Worm (Caenorhabditis elegans): ENCODE data around the gene gplb-1.

gplb-1 gene

ce11 chrV:8460800-8461199, 10.2 kb downstream of the gplb-1 start:
- no peak for TF ChIP-seq sem-2 (GFP tag; optimal IDR thresholded peaks at IDR 0.05)
- TF ChIP-seq snpc-4 (tag; optimal IDR thresholded peaks at IDR 0.05): no peak
- no peak for TF ChIP-seq flh-1 (GFP tag; optimal IDR thresholded peaks at IDR 0.05)
- TF ChIP-seq ces-1 (GFP tag; optimal IDR thresholded peaks at IDR 0.05): peak; percentile 52
- no peak for TF ChIP-seq nhr-28 (tag; optimal IDR thresholded peaks at IDR 0.05)
- no peak for TF ChIP-seq mep-1 (tag; optimal IDR thresholded peaks at IDR 0.05)
- no peak for TF ChIP-seq ztf-11 (tag; optimal IDR thresholded peaks at IDR 0.05)
- TF ChIP-seq M03D4.4 (tag; optimal IDR thresholded peaks at IDR 0.05): no peak

ce11 chrV:8460306-8460705, 10.7 kb downstream of the gplb-1 start, which contains the start of gene T23B12.6:
Gene T23B12.6 (minus strand): TSS chrV:8460419.
- TF ChIP-seq nhr-28 (tag; optimal IDR thresholded peaks at IDR 0.05) (no peak), hlh-1 (tag; optimal IDR thresholded peaks at IDR 0.05) (no peak), bed-3 (GFP tag; optimal IDR thresholded peaks at IDR 0.05) (no peak), blmp-1 (tag; optimal IDR thresholded peaks at IDR 0.05) (no peak), unc-62 (GFP tag; optimal IDR thresholded peaks at IDR 0.05) (no peak), nhr-237 (tag; optimal IDR thresholded peaks at IDR 0.05) (no peak), nhr-12 (tag; optimal IDR thresholded peaks at IDR 0.05) (no peak), ham-2 (GFP tag; optimal IDR thresholded peaks at IDR 0.05) (no peak), lin-32 (GFP tag; optimal IDR thresholded peaks at IDR 0.05) (no peak), ceh-43 (GFP tag; optimal IDR thresholded peaks at IDR 0.05) (no peak), unc-39 (tag; optimal IDR thresholded peaks at IDR 0.05) (no peak)

DNA sequence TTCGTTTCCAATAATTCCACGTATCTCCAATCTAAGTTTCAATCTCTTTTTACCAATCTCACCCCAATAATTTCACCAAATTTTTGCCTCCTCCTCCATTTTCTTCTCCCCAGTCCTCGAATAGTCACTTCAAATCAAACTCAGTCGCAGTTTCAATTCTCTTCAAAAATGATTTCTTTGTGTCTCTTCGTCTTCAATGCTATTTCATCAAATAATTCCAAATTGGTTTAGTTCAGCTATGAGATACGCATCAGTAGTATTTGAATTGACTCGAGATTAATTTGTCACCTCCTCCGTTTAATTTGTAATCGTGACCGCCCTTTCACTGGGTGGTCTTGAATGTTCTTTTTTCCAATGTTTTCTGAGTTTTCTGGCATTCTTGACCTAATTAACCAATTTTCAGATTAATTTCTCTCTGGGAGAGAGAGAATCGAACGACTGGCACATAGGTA, 16.0 kb downstream of the gplb-1 start, which contains the start of gene T23B12.11:
Gene T23B12.11 (plus strand): TSS at position 402 of the 452 bp plus-strand sequence.
- TF ChIP-seq ztf-11 (tag; optimal IDR thresholded peaks at IDR 0.05): no peak

- no peak for TF ChIP-seq nhr-28 (tag; optimal IDR thresholded peaks at IDR 0.05)
- TF ChIP-seq nhr-12 (tag; optimal IDR thresholded peaks at IDR 0.05): no peak
- TF ChIP-seq zip-8 (tag; optimal IDR thresholded peaks at IDR 0.05): no peak
- TF ChIP-seq cnd-1 (tag; optimal IDR thresholded peaks at IDR 0.05): no peak
- TF ChIP-seq sptf-1 (tag; optimal IDR thresholded peaks at IDR 0.05): no peak
- no peak for TF ChIP-seq elt-3 (tag; optimal IDR thresholded peaks at IDR 0.05)
- no peak for TF ChIP-seq lin-13 (tag; optimal IDR thresholded peaks at IDR 0.05)
- TF ChIP-seq ceh-43 (GFP tag; optimal IDR thresholded peaks at IDR 0.05): no peak
- TF ChIP-seq lsy-2 (tag; optimal IDR thresholded peaks at IDR 0.05): no peak
- no peak for TF ChIP-seq bed-3 (GFP tag; optimal IDR thresholded peaks at IDR 0.05)
- no peak for TF ChIP-seq pha-4 (tag; optimal IDR thresholded peaks at IDR 0.05)
These were observed 20.4 kb downstream of the gplb-1 start for ce11 chrV:8450690-8451089.

- TF ChIP-seq sptf-1 (tag; optimal IDR thresholded peaks at IDR 0.05): no peak
- TF ChIP-seq mab-5 (tag; optimal IDR thresholded peaks at IDR 0.05): no peak
- TF ChIP-seq tbx-8 (GFP tag; optimal IDR thresholded peaks at IDR 0.05): no peak
- no peak for TF ChIP-seq snpc-4 (tag; optimal IDR thresholded peaks at IDR 0.05)
- TF ChIP-seq bed-3 (GFP tag; optimal IDR thresholded peaks at IDR 0.05): no peak
- TF ChIP-seq nhr-12 (tag; optimal IDR thresholded peaks at IDR 0.05): no peak
These were observed 21.8 kb downstream of the gplb-1 start for ce11 chrV:8449241-8449640.

ce11 chrV:8447928-8448327, 23.1 kb downstream of the gplb-1 start, which contains the start of gene T23B12.5:
Gene T23B12.5 (minus strand): TSS chrV:8448028.
- no peak for TF ChIP-seq drap-1 (GFP tag; optimal IDR thresholded peaks at IDR 0.05)
- no peak for TF ChIP-seq unc-120 (tag; optimal IDR thresholded peaks at IDR 0.05; ENCODE audit: poor library complexity, severe bottlenecking)
- TF ChIP-seq ceh-83 (GFP tag; optimal IDR thresholded peaks at IDR 0.05): no peak
- TF ChIP-seq unc-39 (tag; optimal IDR thresholded peaks at IDR 0.05): no peak
- TF ChIP-seq tbx-8 (GFP tag; optimal IDR thresholded peaks at IDR 0.05): no peak
- no peak for TF ChIP-seq sem-2 (GFP tag; optimal IDR thresholded peaks at IDR 0.05)
- TF ChIP-seq sptf-1 (tag; optimal IDR thresholded peaks at IDR 0.05): no peak
- no peak for TF ChIP-seq elt-3 (tag; optimal IDR thresholded peaks at IDR 0.05)
- no peak for TF ChIP-seq mab-5 (tag; optimal IDR thresholded peaks at IDR 0.05)
- TF ChIP-seq ztf-11 (tag; optimal IDR thresholded peaks at IDR 0.05): no peak
- no peak for TF ChIP-seq snpc-4 (tag; optimal IDR thresholded peaks at IDR 0.05)
- no peak for TF ChIP-seq nhr-76 (tag; optimal IDR thresholded peaks at IDR 0.05)
- no peak for TF ChIP-seq nhr-2 (tag; optimal IDR thresholded peaks at IDR 0.05)
- TF ChIP-seq bed-3 (GFP tag; optimal IDR thresholded peaks at IDR 0.05): no peak
- TF ChIP-seq zip-8 (tag; optimal IDR thresholded peaks at IDR 0.05): no peak

All from whole organism, mixed stage, embryonic.